Comparison of ENCODE assay signal across 1 fruit fly cellular context in the genomic region with DNA sequence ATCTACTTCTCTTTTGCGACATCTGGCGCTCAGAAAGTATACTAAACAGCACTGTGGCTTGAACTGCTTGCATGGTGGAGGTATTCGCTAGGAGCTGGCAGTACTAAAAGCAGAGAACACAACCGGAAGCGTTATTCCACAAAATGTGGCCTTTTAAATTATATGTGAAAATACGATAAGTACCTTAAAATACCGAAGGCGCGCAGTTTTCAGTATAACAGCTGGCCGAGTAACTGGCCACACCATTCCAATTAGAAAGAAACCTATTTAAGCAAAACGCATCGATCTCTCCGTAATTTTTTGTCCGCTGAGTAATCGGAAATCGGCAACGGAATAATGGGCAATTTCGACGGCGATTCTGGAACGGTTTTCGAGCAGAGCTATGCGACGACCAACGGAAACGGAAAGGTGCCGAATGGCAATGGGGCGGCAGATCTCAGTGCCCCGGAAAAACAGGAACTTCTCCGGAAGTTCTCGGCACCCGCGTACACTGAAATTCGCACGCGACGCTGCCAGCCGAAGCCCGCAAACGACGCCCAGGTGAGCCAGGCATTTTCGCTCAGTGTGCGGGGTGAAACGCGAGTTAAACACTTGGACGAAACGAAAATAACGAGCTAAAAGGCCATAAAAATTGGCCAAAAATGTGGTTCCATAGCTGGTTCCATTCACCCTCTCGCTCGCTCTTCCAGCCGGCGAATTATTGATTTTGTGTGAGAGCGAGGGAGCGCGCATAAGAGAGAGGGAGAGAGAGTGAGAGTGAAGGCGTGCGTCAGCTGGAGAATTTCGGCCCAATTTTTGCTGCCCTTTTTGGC.
TF ChIP-seq lines count a peak whose summit lies in the region.

TSS of gene lace (plus strand) at position 243 of the 812 bp plus-strand sequence.

TF ChIP-seq in whole organism, embryonic, 481 proteins besides CTCF, POLR2A, EP300 and RAD21 (continued from another document and continues in another):
- TF ChIP-seq CG10209 (GFP tag; optimal IDR thresholded peaks at IDR 0.05; lab: Kevin White, UChicago) (peak; percentile 85), chn (GFP tag; optimal IDR thresholded peaks at IDR 0.05; lab: Kevin White, UChicago) (peak; percentile 80), CG9609 (GFP tag; optimal IDR thresholded peaks at IDR 0.05; lab: Kevin White, UChicago) (peak; percentile 87), CG4404 (GFP tag; IDR thresholded peaks at IDR 0.05; lab: Robert Waterston, UW) (peak; percentile 55), lbe (GFP tag; optimal IDR thresholded peaks at IDR 0.05; lab: Kevin White, UChicago) (peak; percentile 56), CG11696 (GFP tag; IDR thresholded peaks at IDR 0.05; lab: Robert Waterston, UW) (peak; percentile 67), BtbVII (GFP tag; optimal IDR thresholded peaks at IDR 0.05; lab: Kevin White, UChicago) (peak; percentile 33), CG1233 (GFP tag; optimal IDR thresholded peaks at IDR 0.05; lab: Kevin White, UChicago) (peak; percentile 73), Bgb (GFP tag; IDR thresholded peaks at IDR 0.05; lab: Robert Waterston, UW; ENCODE audit: partially characterized antibody) (peak; percentile 57; the same call in 1 of the 2 replicates), CG2120 (GFP tag; optimal IDR thresholded peaks at IDR 0.05; lab: Kevin White, UChicago) (peak; percentile 66), tgo (GFP tag; IDR thresholded peaks at IDR 0.05; lab: Robert Waterston, UW) (peak; percentile 75), Mrtf (GFP tag; IDR thresholded peaks at IDR 0.05; lab: Robert Waterston, UW) (peak; percentile 62; the same call in 2 of the 3 replicates), h (optimal IDR thresholded peaks at IDR 0.05; lab: Kevin White, UChicago) (no peak), salm (tag; optimal IDR thresholded peaks at IDR 0.05; lab: Kevin White, UChicago) (peak; percentile 4), CG13424 (tag; optimal IDR thresholded peaks at IDR 0.05; lab: Kevin White, UChicago) (peak; percentile 60), Hey (tag; optimal IDR thresholded peaks at IDR 0.05; lab: Kevin White, UChicago) (peak; percentile 48), CG1529 (GFP tag; optimal IDR thresholded peaks at IDR 0.05; lab: Kevin White, UChicago) (peak; percentile 38), CG9437 (GFP tag; optimal IDR thresholded peaks at IDR 0.05; lab: Kevin White, UChicago) (peak; percentile 14), B-H1 (GFP tag; IDR thresholded peaks at IDR 0.05; lab: Robert Waterston, UW) (peak; percentile 54; the same call in 1 of the 3 replicates), oc (tag; optimal IDR thresholded peaks at IDR 0.05; lab: Kevin White, UChicago) (peak; percentile 65), prd (optimal IDR thresholded peaks at IDR 0.05; lab: Kevin White, UChicago) (no peak), prd (GFP tag; IDR thresholded peaks at IDR 0.05; lab: Robert Waterston, UW) (peak; percentile 53), CG18262 (tag; optimal IDR thresholded peaks at IDR 0.05; lab: Kevin White, UChicago) (peak; percentile 37), nau (GFP tag; optimal IDR thresholded peaks at IDR 0.05; lab: Kevin White, UChicago) (peak; percentile 50), CG9817 (tag; optimal IDR thresholded peaks at IDR 0.05; lab: Kevin White, UChicago) (peak; percentile 87), twi (tag; optimal IDR thresholded peaks at IDR 0.05; lab: Kevin White, UChicago) (peak; percentile 69), lola (GFP tag; optimal IDR thresholded peaks at IDR 0.05; lab: Kevin White, UChicago) (peak in 1 of 3 experiments; percentile 21), hb (GFP tag; IDR thresholded peaks at IDR 0.05; lab: Robert Waterston, UW; ENCODE audit: partially characterized antibody) (no peak), pnt (GFP tag; optimal IDR thresholded peaks at IDR 0.05; lab: Kevin White, UChicago) (peak; percentile 63), Adf1 (GFP tag; IDR thresholded peaks at IDR 0.05; lab: Robert Waterston, UW) (peak; percentile 35; the same call in 1 of the 2 replicates), Dip3 (GFP tag; optimal IDR thresholded peaks at IDR 0.05; lab: Kevin White, UChicago) (peak; percentile 69), HHEX (GFP tag; optimal IDR thresholded peaks at IDR 0.05; lab: Kevin White, UChicago) (peak; percentile 73), jumu (GFP tag; optimal IDR thresholded peaks at IDR 0.05; lab: Kevin White, UChicago) (peak; percentile 42), bsh (GFP tag; optimal IDR thresholded peaks at IDR 0.05; lab: Kevin White, UChicago) (peak; percentile 62 to 73), al (GFP tag; IDR thresholded peaks at IDR 0.05; lab: Robert Waterston, UW) (peak; percentile 80), lov (optimal IDR thresholded peaks at IDR 0.05; lab: Kevin White, UChicago) (no peak), lov (GFP tag; IDR thresholded peaks at IDR 0.05; lab: Robert Waterston, UW) (peak; percentile 90), rib (GFP tag; IDR thresholded peaks at IDR 0.05; lab: Robert Waterston, UW) (peak; percentile 52; the same call in 1 of the 2 replicates), Six4 (GFP tag; optimal IDR thresholded peaks at IDR 0.05; lab: Kevin White, UChicago) (peak; percentile 28), ash1 (GFP tag; optimal IDR thresholded peaks at IDR 0.05; lab: Kevin White, UChicago) (peak; percentile 58), ase (GFP tag; IDR thresholded peaks at IDR 0.05; lab: Robert Waterston, UW) (peak; percentile 87), vfl (GFP tag; optimal IDR thresholded peaks at IDR 0.05; lab: Kevin White, UChicago) (peak; percentile 74), CG6175 (GFP tag; IDR thresholded peaks at IDR 0.05; lab: Robert Waterston, UW) (peak; percentile 76; the same call in 1 of the 3 replicates), zen2 (GFP tag; IDR thresholded peaks at IDR 0.05; lab: Robert Waterston, UW; ENCODE audit: partially characterized antibody) (no peak), CG17829 (tag; optimal IDR thresholded peaks at IDR 0.05; lab: Kevin White, UChicago) (peak; percentile 73), eve (GFP tag; optimal IDR thresholded peaks at IDR 0.05; lab: Kevin White, UChicago) (no peak), CG2202 (tag; optimal IDR thresholded peaks at IDR 0.05; lab: Kevin White, UChicago) (peak; percentile 71), psq (GFP tag; optimal IDR thresholded peaks at IDR 0.05; lab: Kevin White, UChicago) (peak; percentile 36), CHES-1-like (GFP tag; optimal IDR thresholded peaks at IDR 0.05; lab: Kevin White, UChicago) (peak; percentile 88), CG7372 (GFP tag; IDR thresholded peaks at IDR 0.05; lab: Robert Waterston, UW) (peak; percentile 77), CG7928 (GFP tag; optimal IDR thresholded peaks at IDR 0.05; lab: Kevin White, UChicago) (peak; percentile 58), CG12942 (GFP tag; optimal IDR thresholded peaks at IDR 0.05; lab: Kevin White, UChicago) (peak; percentile 67), ken (GFP tag; IDR thresholded peaks at IDR 0.05; lab: Robert Waterston, UW) (peak; percentile 90), CG3995 (GFP tag; optimal IDR thresholded peaks at IDR 0.05; lab: Kevin White, UChicago) (peak; percentile 49), ERR (GFP tag; optimal IDR thresholded peaks at IDR 0.05; lab: Kevin White, UChicago) (peak; percentile 66), CG17568 (GFP tag; optimal IDR thresholded peaks at IDR 0.05; lab: Kevin White, UChicago) (peak; percentile 80), disco-r (GFP tag; optimal IDR thresholded peaks at IDR 0.05; lab: Kevin White, UChicago) (peak; percentile 80), hbn (GFP tag; IDR thresholded peaks at IDR 0.05; lab: Robert Waterston, UW; ENCODE audit: partially characterized antibody) (no peak), CG17385 (GFP tag; optimal IDR thresholded peaks at IDR 0.05; lab: Kevin White, UChicago) (peak; percentile 63), CG12391 (tag; optimal IDR thresholded peaks at IDR 0.05; lab: Kevin White, UChicago) (peak; percentile 77), CG16779 (GFP tag; IDR thresholded peaks at IDR 0.05; lab: Robert Waterston, UW) (peak; percentile 80; the same call in 1 of the 2 replicates), p53 (GFP tag; optimal IDR thresholded peaks at IDR 0.05; lab: Kevin White, UChicago) (peak; percentile 88), Hmx (GFP tag; optimal IDR thresholded peaks at IDR 0.05; lab: Kevin White, UChicago) (no peak), HmgZ (tag; optimal IDR thresholded peaks at IDR 0.05; lab: Kevin White, UChicago) (peak; percentile 89), CG17328 (GFP tag; IDR thresholded peaks at IDR 0.05; lab: Robert Waterston, UW) (peak; percentile 90), Lim3 (GFP tag; IDR thresholded peaks at IDR 0.05; lab: Robert Waterston, UW) (no peak), Fer3 (tag; optimal IDR thresholded peaks at IDR 0.05; lab: Kevin White, UChicago) (peak; percentile 65), sr (GFP tag; IDR thresholded peaks at IDR 0.05; lab: Robert Waterston, UW) (peak; percentile 86), CG2678 (tag; optimal IDR thresholded peaks at IDR 0.05; lab: Kevin White, UChicago) (peak; percentile 50), Dek (tag; optimal IDR thresholded peaks at IDR 0.05; lab: Kevin White, UChicago) (peak; percentile 74), CG8944 (GFP tag; optimal IDR thresholded peaks at IDR 0.05; lab: Kevin White, UChicago) (peak; percentile 84), inv (GFP tag; IDR thresholded peaks at IDR 0.05; lab: Robert Waterston, UW; ENCODE audit: partially characterized antibody) (no peak; the same call in 1 of the 2 replicates), CG3281 (GFP tag; optimal IDR thresholded peaks at IDR 0.05; lab: Kevin White, UChicago) (peak; percentile 70), kni (GFP tag; optimal IDR thresholded peaks at IDR 0.05; lab: Kevin White, UChicago) (peak; percentile 13), CG6272 (GFP tag; IDR thresholded peaks at IDR 0.05; lab: Robert Waterston, UW) (peak; percentile 64), Oli (tag; optimal IDR thresholded peaks at IDR 0.05; lab: Kevin White, UChicago) (peak; percentile 42), Aef1 (GFP tag; IDR thresholded peaks at IDR 0.05; lab: Robert Waterston, UW) (peak; percentile 76), grn (GFP tag; optimal IDR thresholded peaks at IDR 0.05; lab: Kevin White, UChicago) (peak; percentile 68), CG6689 (GFP tag; IDR thresholded peaks at IDR 0.05; lab: Robert Waterston, UW) (no peak), Deaf1 (tag; optimal IDR thresholded peaks at IDR 0.05; lab: Kevin White, UChicago) (peak; percentile 40), Ets97D (GFP tag; optimal IDR thresholded peaks at IDR 0.05; lab: Kevin White, UChicago) (peak; percentile 100), CG15011 (GFP tag; optimal IDR thresholded peaks at IDR 0.05; lab: Kevin White, UChicago) (peak; percentile 27), CG5245 (GFP tag; optimal IDR thresholded peaks at IDR 0.05; lab: Kevin White, UChicago) (peak; percentile 48), CG8765 (GFP tag; IDR thresholded peaks at IDR 0.05; lab: Robert Waterston, UW) (peak; percentile 76), unc-4 (GFP tag; IDR thresholded peaks at IDR 0.05; lab: Robert Waterston, UW; ENCODE audit: partially characterized antibody) (peak; percentile 20; the same call in 1 of the 2 replicates), Optix (GFP tag; IDR thresholded peaks at IDR 0.05; lab: Robert Waterston, UW) (peak; percentile 74), CG4820 (GFP tag; optimal IDR thresholded peaks at IDR 0.05; lab: Kevin White, UChicago) (peak; percentile 57), Hmr (GFP tag; optimal IDR thresholded peaks at IDR 0.05; lab: Kevin White, UChicago) (peak; percentile 96), CG18599 (GFP tag; optimal IDR thresholded peaks at IDR 0.05; lab: Kevin White, UChicago) (peak; percentile 77), CG12659 (GFP tag; optimal IDR thresholded peaks at IDR 0.05; lab: Kevin White, UChicago) (peak; percentile 94), sc (optimal IDR thresholded peaks at IDR 0.05; lab: Kevin White, UChicago) (no peak), sc (GFP tag; optimal IDR thresholded peaks at IDR 0.05; lab: Kevin White, UChicago) (peak; percentile 38), dmrt11E (tag; optimal IDR thresholded peaks at IDR 0.05; lab: Kevin White, UChicago) (peak; percentile 67), Scr (GFP tag; IDR thresholded peaks at IDR 0.05; lab: Robert Waterston, UW; ENCODE audit: partially characterized antibody) (no peak), Med (GFP tag; lab: Kevin White, UChicago) (peak; percentile 99), grau (tag; optimal IDR thresholded peaks at IDR 0.05; lab: Kevin White, UChicago) (peak; percentile 68), knrl (GFP tag; IDR thresholded peaks at IDR 0.05; lab: Robert Waterston, UW; ENCODE audit: partially characterized antibody) (peak; percentile 53; the same call in 1 of the 3 replicates), yki (optimal IDR thresholded peaks at IDR 0.05; lab: Kevin White, UChicago) (no peak), NC2α (GFP tag; optimal IDR thresholded peaks at IDR 0.05; lab: Kevin White, UChicago) (peak; percentile 74), Rx (GFP tag; IDR thresholded peaks at IDR 0.05; lab: Robert Waterston, UW) (peak; percentile 85), CG8388 (GFP tag; optimal IDR thresholded peaks at IDR 0.05; lab: Kevin White, UChicago) (peak; percentile 78), Doc3 (GFP tag; IDR thresholded peaks at IDR 0.05; lab: Robert Waterston, UW; ENCODE audit: partially characterized antibody) (no peak), PHDP (tag; optimal IDR thresholded peaks at IDR 0.05; lab: Kevin White, UChicago) (peak; percentile 79), pita (GFP tag; optimal IDR thresholded peaks at IDR 0.05; lab: Kevin White, UChicago) (peak; percentile 96), E2f2 (GFP tag; IDR thresholded peaks at IDR 0.05; lab: Robert Waterston, UW) (peak; percentile 66), gt (GFP tag; IDR thresholded peaks at IDR 0.05; lab: Robert Waterston, UW) (peak; percentile 38; the same call in 1 of the 2 replicates), CG13123 (GFP tag; optimal IDR thresholded peaks at IDR 0.05; lab: Kevin White, UChicago) (peak; percentile 68), Lpt (GFP tag; optimal IDR thresholded peaks at IDR 0.05; lab: Kevin White, UChicago) (no peak), CG11085 (GFP tag; IDR thresholded peaks at IDR 0.05; lab: Robert Waterston, UW) (peak; percentile 89), CG17802 (tag; optimal IDR thresholded peaks at IDR 0.05; lab: Kevin White, UChicago) (peak; percentile 71), CG10431 (GFP tag; optimal IDR thresholded peaks at IDR 0.05; lab: Kevin White, UChicago) (peak; percentile 25), sd (tag; optimal IDR thresholded peaks at IDR 0.05; lab: Kevin White, UChicago) (peak; percentile 70), CkIIα-i1 (GFP tag; IDR thresholded peaks at IDR 0.05; lab: Robert Waterston, UW) (no peak), slp2 (GFP tag; optimal IDR thresholded peaks at IDR 0.05; lab: Kevin White, UChicago) (peak; percentile 80), CG17612 (GFP tag; IDR thresholded peaks at IDR 0.05; lab: Robert Waterston, UW) (peak; percentile 55; the same call in 1 of the 2 replicates), Dbx (GFP tag; IDR thresholded peaks at IDR 0.05; lab: Robert Waterston, UW) (peak; percentile 92), Ssrp (tag; optimal IDR thresholded peaks at IDR 0.05; lab: Kevin White, UChicago) (peak; percentile 56), ato (GFP tag; IDR thresholded peaks at IDR 0.05; lab: Robert Waterston, UW; ENCODE audit: partially characterized antibody) (no peak)
